Fruit fly (Drosophila melanogaster) S2 (cell line): ENCODE measurements around the gene Lcch3.

ENCODE experiments used
- CG8478 ChIP-seq: fragments of >200 bp; optimal IDR thresholded peaks from 2 replicates; lab custom pipeline; 2018
- CTCF ChIP-seq, 2 experiments: fragments of >200 bp; optimal IDR thresholded peaks; 2 replicates each; lab custom pipeline; 2018

DNA sequence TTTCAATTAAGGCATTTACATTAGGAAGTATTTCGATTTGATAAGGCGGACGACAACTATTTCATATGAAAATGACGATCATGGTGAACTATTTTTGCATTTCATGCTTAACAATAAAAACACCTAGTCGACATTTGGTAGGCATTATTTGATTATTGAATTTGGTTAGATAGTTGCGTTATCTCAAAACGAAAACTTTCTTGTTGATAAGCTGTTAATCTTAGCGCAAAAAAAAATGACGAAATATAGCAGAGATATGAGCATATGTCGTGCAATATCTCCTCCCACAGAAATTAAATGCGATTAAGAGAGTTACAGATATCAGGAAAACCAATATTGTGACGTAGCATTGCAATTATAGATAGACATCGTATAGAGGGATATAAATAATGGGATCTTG, 36.1 kb upstream of the Lcch3 start:
- TF ChIP-seq CG8478 = no peak
- no peak for TF ChIP-seq CTCF (optimal IDR thresholded peaks at IDR 0.05; lab: Kevin White, UChicago)
